Fruit fly (Drosophila melanogaster) whole organism, pupa: ENCODE measurements around the gene Epp.

Experiments used
- CG17806 ChIP-seq: fragments of 200-800 bp; sonication (Bioruptor generic); optimal IDR thresholded peaks from 2 replicates; lab custom pipeline; 2018; ENCODE audit warnings: missing biosample characterization, mild to moderate bottlenecking, missing genetic modification characterization, moderate library complexity
- CG32121 ChIP-seq: fragments of 200-800 bp; sonication (Bioruptor generic); IDR thresholded peaks from 2 replicates; pipeline ENCODE4 v1.3.6; 2022; ENCODE audit warnings: missing biosample characterization, missing genetic modification characterization
- CG4496 ChIP-seq: fragments of 200-800 bp; sonication (Bioruptor generic); IDR thresholded peaks from 3 replicates; pipeline ENCODE4 v1.3.6; 2022; ENCODE audit warnings: missing biosample characterization, missing genetic modification characterization
- CG8301 ChIP-seq: fragments of 200-800 bp; sonication (Bioruptor generic); optimal IDR thresholded peaks from 2 replicates; lab custom pipeline; 2018; ENCODE audit warnings: missing biosample characterization, mild to moderate bottlenecking, missing genetic modification characterization
- CG9948 ChIP-seq: fragments of 200-800 bp; sonication (Bioruptor generic); optimal IDR thresholded peaks from 2 replicates; lab custom pipeline; 2018; ENCODE audit warnings: missing biosample characterization, mild to moderate bottlenecking, missing genetic modification characterization, moderate library complexity
- D1 ChIP-seq: fragments of 200-800 bp; sonication (Bioruptor generic); optimal IDR thresholded peaks from 2 replicates; lab custom pipeline; 2018; ENCODE audit warnings: missing biosample characterization, mild to moderate bottlenecking, missing genetic modification characterization, moderate library complexity
- EcR ChIP-seq: fragments of 200-800 bp; sonication (Bioruptor generic); optimal IDR thresholded peaks from 3 replicates; lab custom pipeline; 2019; ENCODE audit warnings: missing biosample characterization, missing genetic modification characterization, mild to moderate bottlenecking, moderate library complexity, missing genetic modification reagents
- Ets98B ChIP-seq: fragments of 200-800 bp; sonication (Bioruptor generic); IDR thresholded peaks from 2 replicates; pipeline ENCODE4 v1.3.6; 2022; ENCODE audit warnings: missing biosample characterization, missing genetic modification characterization
- Pif1A ChIP-seq: fragments of 200-800 bp; sonication (Bioruptor generic); optimal IDR thresholded peaks from 3 replicates; lab custom pipeline; 2016; ENCODE audit warnings: missing biosample characterization, missing genetic modification characterization
- Pif1B ChIP-seq: fragments of 200-800 bp; sonication (Bioruptor generic); optimal IDR thresholded peaks from 3 replicates; lab custom pipeline; 2016; ENCODE audit warnings: missing biosample characterization, missing genetic modification characterization
- Snoo ChIP-seq: fragments of 200-800 bp; sonication (Bioruptor generic); optimal IDR thresholded peaks from 3 replicates; lab custom pipeline; 2017; ENCODE audit warnings: missing biosample characterization, mild to moderate bottlenecking, missing genetic modification characterization, inconsistent platforms
- fd96Ca ChIP-seq: fragments of 200-800 bp; sonication (Bioruptor generic); IDR thresholded peaks from 3 replicates; pipeline ENCODE4 v1.3.6; 2022; ENCODE audit warnings: missing biosample characterization, missing genetic modification characterization
- gl ChIP-seq: fragments of 200-800 bp; sonication (Bioruptor generic); optimal IDR thresholded peaks from 2 replicates; lab custom pipeline; 2018; ENCODE audit warnings: missing biosample characterization, mild to moderate bottlenecking, missing genetic modification characterization
- rn ChIP-seq: fragments of 200-800 bp; sonication (Bioruptor generic); IDR thresholded peaks from 2 replicates; pipeline ENCODE4 v1.3.6; 2022; ENCODE audit warnings: missing biosample characterization, missing genetic modification characterization

- TF ChIP-seq rn: no peak
- no peak for TF ChIP-seq CG4496 (GFP tag; lab: Robert Waterston, UW)
- TF ChIP-seq CG17806 (tag; lab: Kevin White, UChicago): no peak
- TF ChIP-seq Snoo: peak; percentile 3
- no peak for TF ChIP-seq CG32121 (GFP tag; lab: Robert Waterston, UW)
- peak; percentile 40 for TF ChIP-seq EcR
- no peak for TF ChIP-seq fd96Ca
- TF ChIP-seq D1 (tag; lab: Kevin White, UChicago): no peak
- no peak for TF ChIP-seq CG9948 (tag; lab: Kevin White, UChicago)
- TF ChIP-seq Pif1A (GFP tag; lab: Kevin White, UChicago): peak; percentile 26
- TF ChIP-seq CG8301 (tag; lab: Kevin White, UChicago): peak; percentile 20
- TF ChIP-seq Pif1B (GFP tag; lab: Kevin White, UChicago): peak; percentile 50
- peak; percentile 42; the same call in 1 of the 2 replicates for TF ChIP-seq Ets98B (GFP tag; lab: Robert Waterston, UW)
- TF ChIP-seq gl (tag; lab: Kevin White, UChicago): no peak
Observed at dm6 chr3R:23955380-23955779, 37.3 kb downstream of the Epp start.
